Worm (Caenorhabditis elegans): ENCODE data around the gene B0310.3.

Gene B0310.3

ce11 chrX:514023-514422, 6.8 kb downstream of the B0310.3 start:
- TF ChIP-seq ceh-43 (GFP tag; optimal IDR thresholded peaks at IDR 0.05) (no peak), unc-39 (tag; optimal IDR thresholded peaks at IDR 0.05) (no peak), flh-1 (GFP tag; optimal IDR thresholded peaks at IDR 0.05) (no peak), unc-120 (tag; optimal IDR thresholded peaks at IDR 0.05; ENCODE audit: poor library complexity, severe bottlenecking) (no peak), nhr-2 (tag; optimal IDR thresholded peaks at IDR 0.05) (no peak), lin-13 (tag; optimal IDR thresholded peaks at IDR 0.05) (no peak), lin-32 (GFP tag; optimal IDR thresholded peaks at IDR 0.05) (no peak), mls-2 (tag; optimal IDR thresholded peaks at IDR 0.05) (no peak)

- TF ChIP-seq ceh-83 (GFP tag; optimal IDR thresholded peaks at IDR 0.05) (no peak), mls-2 (tag; optimal IDR thresholded peaks at IDR 0.05) (no peak), elt-3 (tag; optimal IDR thresholded peaks at IDR 0.05) (no peak), flh-1 (GFP tag; optimal IDR thresholded peaks at IDR 0.05) (no peak), ceh-39 (tag; optimal IDR thresholded peaks at IDR 0.05) (no peak), M03D4.4 (tag; optimal IDR thresholded peaks at IDR 0.05) (no peak), nhr-76 (tag; optimal IDR thresholded peaks at IDR 0.05) (no peak), sem-2 (GFP tag; optimal IDR thresholded peaks at IDR 0.05) (no peak), unc-120 (tag; optimal IDR thresholded peaks at IDR 0.05; ENCODE audit: poor library complexity, severe bottlenecking) (no peak), zip-8 (tag; optimal IDR thresholded peaks at IDR 0.05) (no peak), snpc-4 (tag; optimal IDR thresholded peaks at IDR 0.05) (no peak), unc-39 (tag; optimal IDR thresholded peaks at IDR 0.05) (no peak), bed-3 (GFP tag; optimal IDR thresholded peaks at IDR 0.05) (no peak)
Measured at ce11 chrX:506848-507247, 13.9 kb downstream of the B0310.3 start, which contains the start of gene B0310.2. Gene B0310.2 (minus strand): TSS chrX:506948.

ce11 chrX:505014-505413, 15.8 kb downstream of the B0310.3 start:
- TF ChIP-seq ceh-43 (GFP tag; optimal IDR thresholded peaks at IDR 0.05), result no peak
- no peak for TF ChIP-seq nhr-12 (tag; optimal IDR thresholded peaks at IDR 0.05)
- no peak for TF ChIP-seq ztf-11 (tag; optimal IDR thresholded peaks at IDR 0.05)
- no peak for TF ChIP-seq nhr-237 (tag; optimal IDR thresholded peaks at IDR 0.05)
- no peak for TF ChIP-seq lsy-2 (tag; optimal IDR thresholded peaks at IDR 0.05)
- TF ChIP-seq nhr-76 (tag; optimal IDR thresholded peaks at IDR 0.05), result no peak
- TF ChIP-seq drap-1 (GFP tag; optimal IDR thresholded peaks at IDR 0.05), result no peak
- TF ChIP-seq mep-1 (tag; optimal IDR thresholded peaks at IDR 0.05), result no peak
- no peak for TF ChIP-seq sem-2 (GFP tag; optimal IDR thresholded peaks at IDR 0.05)
- no peak for TF ChIP-seq nhr-28 (tag; optimal IDR thresholded peaks at IDR 0.05)
- TF ChIP-seq pha-4 (tag; optimal IDR thresholded peaks at IDR 0.05), result no peak
- no peak for TF ChIP-seq ceh-39 (tag; optimal IDR thresholded peaks at IDR 0.05)
- no peak for TF ChIP-seq ces-1 (GFP tag; optimal IDR thresholded peaks at IDR 0.05)

ce11 chrX:504046-504843, 16.5 kb downstream of the B0310.3 start:
- TF ChIP-seq lsy-2 (tag; optimal IDR thresholded peaks at IDR 0.05) (peak; percentile 43), elt-1 (tag; optimal IDR thresholded peaks at IDR 0.05; ENCODE audit: borderline replicate concordance, insufficient read depth) (peak; percentile 40), ceh-83 (GFP tag; optimal IDR thresholded peaks at IDR 0.05) (no peak), pha-4 (tag; optimal IDR thresholded peaks at IDR 0.05) (no peak), snpc-4 (tag; optimal IDR thresholded peaks at IDR 0.05) (no peak), blmp-1 (tag; optimal IDR thresholded peaks at IDR 0.05) (no peak), sptf-1 (tag; optimal IDR thresholded peaks at IDR 0.05) (no peak), elt-3 (tag; optimal IDR thresholded peaks at IDR 0.05) (no peak), ztf-11 (tag; optimal IDR thresholded peaks at IDR 0.05) (no peak), mls-2 (tag; optimal IDR thresholded peaks at IDR 0.05) (no peak), zip-8 (tag; optimal IDR thresholded peaks at IDR 0.05) (no peak), mep-1 (tag; optimal IDR thresholded peaks at IDR 0.05) (no peak), sem-2 (GFP tag; optimal IDR thresholded peaks at IDR 0.05) (no peak), ham-2 (GFP tag; optimal IDR thresholded peaks at IDR 0.05) (no peak), unc-120 (tag; optimal IDR thresholded peaks at IDR 0.05; ENCODE audit: poor library complexity, severe bottlenecking) (no peak), hlh-1 (tag; optimal IDR thresholded peaks at IDR 0.05) (no peak), drap-1 (GFP tag; optimal IDR thresholded peaks at IDR 0.05) (no peak)

- TF ChIP-seq elt-1 (tag; optimal IDR thresholded peaks at IDR 0.05; ENCODE audit: borderline replicate concordance, insufficient read depth), result no peak
- peak; percentile 2 for TF ChIP-seq unc-62 (GFP tag; optimal IDR thresholded peaks at IDR 0.05)
Measured at ce11 chrX:498640-499039, 22.1 kb downstream of the B0310.3 start.

All from whole organism, mixed stage, embryonic.